Worm (Caenorhabditis elegans) whole organism, young adult: Measurements from ENCODE around the gene C50F4.8.

Experiments used
- B0019.2 ChIP-seq: fragments of 200-800 bp; sonication (Bioruptor generic); conservative IDR thresholded peaks from 2 replicates; pipeline ENCODE4 v1.3.6; 2022; ENCODE audit warnings: missing genetic modification reagents, missing genetic modification characterization, missing compliant biosample characterization
- F49E8.2 ChIP-seq: sonication (generic microtip); optimal IDR thresholded peaks from 3 replicates; lab custom pipeline; 2017; ENCODE audit warnings: missing genetic modification characterization, mild to moderate bottlenecking, missing compliant biosample characterization, antibody characterized with exemption, moderate library complexity; ENCODE audit not compliant: insufficient read depth
- K11D2.4 ChIP-seq: fragments of 200-800 bp; sonication (Bioruptor generic); IDR thresholded peaks from 2 replicates; pipeline ENCODE4 v1.3.6; 2022; ENCODE audit warnings: missing genetic modification reagents, missing genetic modification characterization, missing compliant biosample characterization
- Y53G8AR.9 ChIP-seq: fragments of 200-800 bp; sonication (Bioruptor generic); conservative IDR thresholded peaks from 2 replicates; pipeline ENCODE4 v1.3.6; 2022; ENCODE audit warnings: missing genetic modification reagents, missing genetic modification characterization, missing compliant biosample characterization
- Y79H2A.3 ChIP-seq: fragments of 200-800 bp; sonication (Bioruptor generic); conservative IDR thresholded peaks from 2 replicates; pipeline ENCODE4 v1.3.6; 2022; ENCODE audit warnings: missing genetic modification reagents, missing genetic modification characterization, missing compliant biosample characterization
- Y95B8A.8 ChIP-seq: fragments of 200-800 bp; sonication (Bioruptor generic); IDR thresholded peaks from 2 replicates; pipeline ENCODE4 v1.3.6; 2022; ENCODE audit warnings: missing genetic modification reagents, missing genetic modification characterization, missing compliant biosample characterization
- ZK185.1 ChIP-seq: sonication (generic microtip); optimal IDR thresholded peaks from 2 replicates; lab custom pipeline; 2016; ENCODE audit warnings: mild to moderate bottlenecking, missing genetic modification characterization, missing compliant biosample characterization; ENCODE audit not compliant: poor library complexity, severe bottlenecking
- attf-3 ChIP-seq: fragments of 200-800 bp; sonication (Bioruptor generic); conservative IDR thresholded peaks from 2 replicates; pipeline ENCODE4 v1.3.6; 2022; ENCODE audit warnings: missing genetic modification reagents, missing genetic modification characterization, missing compliant biosample characterization
- bed-1 ChIP-seq: fragments of 200-800 bp; sonication (Bioruptor generic); IDR thresholded peaks from 2 replicates; pipeline ENCODE4 v1.3.6; 2022; ENCODE audit warnings: missing genetic modification reagents, missing genetic modification characterization, missing compliant biosample characterization
- cebp-1 ChIP-seq, 2 experiments: fragments of 200-800 bp in 1 of 2; sonication (Bioruptor generic) in 1 of 2; sonication (generic microtip) in 1 of 2; IDR thresholded peaks in 1 of 2; optimal IDR thresholded peaks in 1 of 2; 2 replicates each; pipeline versions ENCODE4 v1.3.6 to Lab custom; 2017 to 2022; ENCODE audit warnings: missing compliant biosample characterization in 2 of 2, missing genetic modification characterization in 2 of 2, mild to moderate bottlenecking in 1 of 2, missing genetic modification reagents in 1 of 2, moderate library complexity in 1 of 2
- cebp-2 ChIP-seq: fragments of 200-800 bp; sonication (Bioruptor generic); IDR thresholded peaks from 2 replicates; pipeline ENCODE4 v1.3.6; 2022; ENCODE audit warnings: missing genetic modification characterization, missing compliant biosample characterization
- ceh-100 ChIP-seq: fragments of 200-800 bp; sonication (Bioruptor generic); IDR thresholded peaks from 2 replicates; pipeline ENCODE4 v1.3.6; 2022; ENCODE audit warnings: missing genetic modification reagents, missing genetic modification characterization, missing compliant biosample characterization
- ceh-27 ChIP-seq: fragments of 200-800 bp; sonication (Bioruptor generic); optimal IDR thresholded peaks from 2 replicates; lab custom pipeline; 2018; ENCODE audit warnings: mild to moderate bottlenecking, missing genetic modification characterization, moderate library complexity, missing compliant biosample characterization
- ets-4 ChIP-seq: fragments of 200-800 bp; sonication (Bioruptor generic); optimal IDR thresholded peaks from 2 replicates; lab custom pipeline; 2018; ENCODE audit warnings: mild to moderate bottlenecking, missing genetic modification characterization, missing compliant biosample characterization
- fkh-3 ChIP-seq: sonication (generic microtip); optimal IDR thresholded peaks from 2 replicates; lab custom pipeline; 2016; ENCODE audit warnings: mild to moderate bottlenecking, missing genetic modification characterization, missing compliant biosample characterization
- hmg-1.2 ChIP-seq: fragments of 200-800 bp; sonication (Bioruptor generic); IDR thresholded peaks from 2 replicates; pipeline ENCODE4 v1.3.6; 2022; ENCODE audit warnings: missing genetic modification reagents, missing genetic modification characterization, missing compliant biosample characterization
- let-526 ChIP-seq: fragments of 200-800 bp; sonication (Bioruptor generic); IDR thresholded peaks from 2 replicates; pipeline ENCODE4 v1.3.6; 2022; ENCODE audit warnings: missing genetic modification reagents, missing genetic modification characterization, missing compliant biosample characterization
- let-607 ChIP-seq, 2 experiments: fragments of 200-800 bp in 1 of 2; sonication (Bioruptor generic) in 1 of 2; sonication (generic microtip) in 1 of 2; optimal IDR thresholded peaks; 2 replicates each; lab custom pipeline; 2016 to 2018; ENCODE audit warnings: mild to moderate bottlenecking in 2 of 2, missing compliant biosample characterization in 2 of 2, missing genetic modification characterization in 2 of 2, moderate library complexity in 2 of 2, missing genotype in 1 of 2
- lin-26 ChIP-seq: fragments of 200-800 bp; sonication (Bioruptor generic); IDR thresholded peaks from 2 replicates; pipeline ENCODE4 v1.3.6; 2022; ENCODE audit warnings: missing genetic modification reagents, missing genetic modification characterization, missing compliant biosample characterization
- lir-1 ChIP-seq: fragments of 200-800 bp; sonication (Bioruptor generic); conservative IDR thresholded peaks from 2 replicates; pipeline ENCODE4 v1.3.6; 2022; ENCODE audit warnings: missing genetic modification reagents, missing genetic modification characterization, missing compliant biosample characterization
- lsl-1 ChIP-seq: fragments of 200-800 bp; sonication (Bioruptor generic); optimal IDR thresholded peaks from 2 replicates; lab custom pipeline; 2018; ENCODE audit warnings: mild to moderate bottlenecking, missing genetic modification characterization, moderate library complexity, missing compliant biosample characterization
- lsy-27 ChIP-seq: sonication (generic microtip); optimal IDR thresholded peaks from 2 replicates; lab custom pipeline; 2017; ENCODE audit warnings: missing genetic modification characterization, mild to moderate bottlenecking, missing compliant biosample characterization, antibody characterized with exemption, missing genotype, borderline replicate concordance; ENCODE audit not compliant: insufficient read depth
- madf-10 ChIP-seq: sonication (generic microtip); optimal IDR thresholded peaks from 2 replicates; lab custom pipeline; 2016; ENCODE audit warnings: mild to moderate bottlenecking, missing genetic modification characterization, missing compliant biosample characterization
- madf-3 ChIP-seq: fragments of 200-800 bp; sonication (Bioruptor generic); IDR thresholded peaks from 2 replicates; pipeline ENCODE4 v1.3.6; 2022; ENCODE audit warnings: missing genetic modification reagents, missing genetic modification characterization, missing compliant biosample characterization
- nhr-80 ChIP-seq: sonication (generic microtip); optimal IDR thresholded peaks from 2 replicates; lab custom pipeline; 2016; ENCODE audit warnings: missing genetic modification characterization, missing compliant biosample characterization
- nhr-90 ChIP-seq: sonication (generic microtip); optimal IDR thresholded peaks from 2 replicates; lab custom pipeline; 2016; ENCODE audit warnings: missing genotype, mild to moderate bottlenecking, missing genetic modification characterization, missing compliant biosample characterization
- rec-8 ChIP-seq, 2 experiments: sonication (generic microtip); optimal IDR thresholded peaks; 2 replicates each; lab custom pipeline; 2016; ENCODE audit warnings: mild to moderate bottlenecking in 2 of 2, missing genetic modification characterization in 2 of 2, missing genetic modification reagents in 2 of 2, missing genotype in 2 of 2, missing biosample characterization in 1 of 2, missing compliant biosample characterization in 1 of 2, moderate library complexity in 1 of 2
- snpc-4 ChIP-seq, 5 experiments: fragments of 150-350 bp in 1 of 5; sonication (generic microtip) in 4 of 5; optimal IDR thresholded peaks; 2 replicates each; lab custom pipeline; 2014 to 2018; ENCODE audit warnings: missing genetic modification characterization in 5 of 5, missing biosample characterization in 3 of 5, antibody characterized with exemption in 2 of 5, mild to moderate bottlenecking in 2 of 5, missing compliant biosample characterization in 2 of 5, missing genotype in 2 of 5, moderate library complexity in 2 of 5, missing genetic modification reagents in 1 of 5
- xnd-1 ChIP-seq: sonication (generic microtip); optimal IDR thresholded peaks from 2 replicates; lab custom pipeline; 2016; ENCODE audit warnings: missing genotype, missing genetic modification reagents, missing genetic modification characterization, missing compliant biosample characterization
- zfh-2 ChIP-seq: fragments of 200-800 bp; sonication (Bioruptor generic); conservative IDR thresholded peaks from 2 replicates; pipeline ENCODE4 v1.3.6; 2022; ENCODE audit warnings: missing genetic modification reagents, missing genetic modification characterization, missing compliant biosample characterization
- ztf-18 ChIP-seq: sonication (generic microtip); optimal IDR thresholded peaks from 2 replicates; lab custom pipeline; 2016; ENCODE audit warnings: missing genotype, mild to moderate bottlenecking, missing genetic modification characterization, missing compliant biosample characterization
- ztf-22 ChIP-seq: fragments of 200-800 bp; sonication (Bioruptor generic); optimal IDR thresholded peaks from 2 replicates; lab custom pipeline; 2018; ENCODE audit warnings: mild to moderate bottlenecking, missing genetic modification characterization, moderate library complexity, missing compliant biosample characterization
- ztf-3 ChIP-seq: fragments of 200-800 bp; sonication (Bioruptor generic); optimal IDR thresholded peaks from 2 replicates; lab custom pipeline; 2018; ENCODE audit warnings: mild to moderate bottlenecking, missing genetic modification characterization, missing compliant biosample characterization

The C50F4.8 gene

ce11 chrV:9492460-9492859 is 26.2 kb downstream of the C50F4.8 start:
- TF ChIP-seq nhr-80 (tag; lab: Kevin White, UChicago) (peak; percentile 49), lin-26 (GFP tag; lab: Robert Waterston, UW) (no peak)
- TF ChIP-seq, all 124 proteins: peak for 1

- TF ChIP-seq K11D2.4 (GFP tag; lab: Robert Waterston, UW), result no peak
- TF ChIP-seq nhr-80 (tag; lab: Kevin White, UChicago), result peak; percentile 63
Measured at ce11 chrV:9491440-9492160, 27.1 kb downstream of the C50F4.8 start, which contains the start of gene K06A4.7. TSS of gene K06A4.7 (minus strand) at chrV:9491490.

- TF ChIP-seq nhr-80 (tag; lab: Kevin White, UChicago), result peak; percentile 63
- 0 out of 2 replicates have a peak, but pooled peaks have one; percentile 44 for TF ChIP-seq Y53G8AR.9 (GFP tag; lab: Robert Waterston, UW)
- 0 out of 2 replicates have a peak, but pooled peaks have one; percentile 12 for TF ChIP-seq let-526
- TF ChIP-seq cebp-1 (GFP tag; IDR thresholded peaks at IDR 0.05; lab: Robert Waterston, UW), result no peak
- TF ChIP-seq cebp-1 (tag; optimal IDR thresholded peaks at IDR 0.05; lab: Kevin White, UChicago), result peak; percentile 26
- TF ChIP-seq ztf-22, result peak; percentile 9
- no peak for TF ChIP-seq zfh-2 (GFP tag; lab: Robert Waterston, UW)
- no peak for TF ChIP-seq nhr-90
- peak; percentile 20 for TF ChIP-seq ets-4 (GFP tag; lab: Kevin White, UChicago)
Measured at ce11 chrV:9489411-9489810, 29.2 kb downstream of the C50F4.8 start, which contains the start of gene K06A4.10. TSS of gene K06A4.10 (minus strand) at chrV:9489800.

ce11 chrV:9485508-9485907 is 33.2 kb downstream of the C50F4.8 start:
- TF ChIP-seq lsy-27 (tag; lab: Kevin White, UChicago), result no peak
- no peak for TF ChIP-seq madf-3 (GFP tag; lab: Robert Waterston, UW)
- TF ChIP-seq hmg-1.2 (GFP tag; lab: Robert Waterston, UW), result no peak
- no peak for TF ChIP-seq Y95B8A.8 (GFP tag; lab: Robert Waterston, UW)
- TF ChIP-seq lir-1, result no peak
- TF ChIP-seq ZK185.1 (tag; lab: Kevin White, UChicago), result no peak
- no peak for TF ChIP-seq F49E8.2
- TF ChIP-seq Y79H2A.3 (GFP tag; lab: Robert Waterston, UW), result no peak

ce11 chrV:9483738-9484256 is 34.9 kb downstream of the C50F4.8 start, which contains the start of gene K06A4.2:
TSS of gene K06A4.2 (plus strand) at chrV:9484206.
- TF ChIP-seq cebp-2 (GFP tag; lab: Robert Waterston, UW) (no peak), ztf-3 (GFP tag; lab: Kevin White, UChicago) (no peak), ceh-100 (GFP tag; lab: Robert Waterston, UW) (no peak), ztf-18 (no peak), attf-3 (GFP tag; lab: Robert Waterston, UW) (no peak), xnd-1 (tag; lab: Kevin White, UChicago) (no peak), ceh-27 (no peak), fkh-3 (tag; lab: Kevin White, UChicago) (no peak), B0019.2 (GFP tag; lab: Robert Waterston, UW) (no peak), snpc-4 (GFP tag; optimal IDR thresholded peaks at IDR 0.05; lab: Kevin White, UChicago) (no peak), snpc-4 (tag; optimal IDR thresholded peaks at IDR 0.05; lab: Kevin White, UChicago) (no peak), madf-10 (tag; lab: Kevin White, UChicago) (no peak), rec-8 (tag; optimal IDR thresholded peaks at IDR 0.05; lab: Kevin White, UChicago) (no peak), bed-1 (GFP tag; lab: Robert Waterston, UW) (no peak), let-607 (tag; optimal IDR thresholded peaks at IDR 0.05; lab: Kevin White, UChicago) (no peak), lsl-1 (GFP tag; lab: Kevin White, UChicago) (no peak)
